Worm (Caenorhabditis elegans) whole organism, L4 larva: ENCODE data around the gene fkh-6.

ENCODE experiments used
- F49E8.2 ChIP-seq: sonication (generic microtip); optimal IDR thresholded peaks from 2 replicates; lab custom pipeline; 2016; ENCODE audit warnings: missing compliant biosample characterization, mild to moderate bottlenecking, missing genetic modification characterization, borderline replicate concordance
- R02D3.7 ChIP-seq: fragments of 150-350 bp; sonication (generic microtip); optimal IDR thresholded peaks from 3 replicates; lab custom pipeline; 2014; ENCODE audit warnings: missing biosample characterization, missing genetic modification characterization
- Y105C5A.15 ChIP-seq: fragments of 200-800 bp; sonication (Bioruptor generic); IDR thresholded peaks from 2 replicates; pipeline ENCODE4 v1.3.6; 2022; ENCODE audit warnings: missing genetic modification characterization, missing compliant biosample characterization
- ama-1 ChIP-seq: fragments of 150-350 bp; optimal IDR thresholded peaks from 2 replicates; lab custom pipeline; 2014; ENCODE audit warnings: inconsistent platforms, mixed read lengths
- attf-4 ChIP-seq: sonication (generic microtip); optimal IDR thresholded peaks from 3 replicates; lab custom pipeline; 2017; ENCODE audit warnings: missing biosample characterization, missing genetic modification characterization
- ceh-32 ChIP-seq: sonication (generic microtip); optimal IDR thresholded peaks from 2 replicates; lab custom pipeline; 2016; ENCODE audit warnings: mild to moderate bottlenecking, missing genetic modification characterization, missing compliant biosample characterization; ENCODE audit not compliant: poor library complexity
- ceh-62 ChIP-seq: sonication (generic microtip); optimal IDR thresholded peaks from 2 replicates; lab custom pipeline; 2017; ENCODE audit warnings: missing biosample characterization, missing genetic modification characterization
- ces-1 ChIP-seq: fragments of 150-350 bp; sonication (generic microtip); optimal IDR thresholded peaks from 4 replicates; lab custom pipeline; 2014; ENCODE audit warnings: missing biosample characterization, missing genetic modification reagents, missing genetic modification characterization
- cey-2 ChIP-seq: sonication (generic microtip); optimal IDR thresholded peaks from 3 replicates; lab custom pipeline; 2017; ENCODE audit warnings: missing genetic modification characterization, mild to moderate bottlenecking, missing compliant biosample characterization, antibody characterized with exemption, borderline replicate concordance; ENCODE audit not compliant: insufficient read depth
- daf-12 ChIP-seq: fragments of 150-350 bp; optimal IDR thresholded peaks from 2 replicates; lab custom pipeline; 2014; ENCODE audit warnings: missing biosample characterization, missing genetic modification reagents, missing genetic modification characterization
- daf-19 ChIP-seq: fragments of 200-800 bp; sonication (Bioruptor generic); conservative IDR thresholded peaks from 2 replicates; pipeline ENCODE4 v1.3.6; 2022; ENCODE audit warnings: missing genetic modification characterization, missing compliant biosample characterization
- dmd-6 ChIP-seq: fragments of 200-800 bp; sonication (Bioruptor generic); IDR thresholded peaks from 2 replicates; pipeline ENCODE4 v1.3.6; 2022; ENCODE audit warnings: missing genetic modification reagents, missing genetic modification characterization, missing compliant biosample characterization
- duxl-1 ChIP-seq: sonication (generic microtip); optimal IDR thresholded peaks from 2 replicates; lab custom pipeline; 2016; ENCODE audit warnings: mild to moderate bottlenecking, missing genetic modification characterization, moderate library complexity, missing compliant biosample characterization; ENCODE audit not compliant: poor library complexity
- dve-1 ChIP-seq: sonication (generic microtip); optimal IDR thresholded peaks from 2 replicates; lab custom pipeline; 2017; ENCODE audit warnings: antibody characterized with exemption, mild to moderate bottlenecking, missing genetic modification characterization, missing compliant biosample characterization; ENCODE audit not compliant: insufficient read depth
- egl-27 ChIP-seq: sonication (generic microtip); optimal IDR thresholded peaks from 3 replicates; lab custom pipeline; 2017; ENCODE audit warnings: missing biosample characterization, missing genetic modification reagents, missing genetic modification characterization
- fkh-10 ChIP-seq: fragments of 150-350 bp; optimal IDR thresholded peaks from 2 replicates; lab custom pipeline; 2014; ENCODE audit warnings: missing biosample characterization, missing genetic modification reagents, missing genetic modification characterization
- gei-8 ChIP-seq: fragments of 200-800 bp; sonication (Bioruptor generic); optimal IDR thresholded peaks from 2 replicates; lab custom pipeline; 2018; ENCODE audit warnings: mild to moderate bottlenecking, missing genetic modification characterization, missing compliant biosample characterization
- lin-1 ChIP-seq: fragments of 200-800 bp; sonication (Bioruptor generic); IDR thresholded peaks from 2 replicates; pipeline ENCODE4 v1.3.6; 2022; ENCODE audit warnings: missing genetic modification reagents, missing genetic modification characterization, missing compliant biosample characterization
- lin-13 ChIP-seq: fragments of 150-350 bp; optimal IDR thresholded peaks from 2 replicates; lab custom pipeline; 2014; ENCODE audit warnings: missing biosample characterization, missing genetic modification reagents, missing genetic modification characterization
- lir-3 ChIP-seq: sonication (generic microtip); optimal IDR thresholded peaks from 2 replicates; lab custom pipeline; 2016; ENCODE audit warnings: mild to moderate bottlenecking, missing genetic modification characterization, missing compliant biosample characterization
- lsy-2 ChIP-seq, 2 experiments: fragments of 150-350 bp in 1 of 2; sonication (generic microtip) in 1 of 2; optimal IDR thresholded peaks; 2 replicates each; lab custom pipeline; 2014 to 2017; ENCODE audit warnings: missing biosample characterization in 2 of 2, missing genetic modification characterization in 2 of 2
- mes-2 ChIP-seq: sonication (generic microtip); optimal IDR thresholded peaks from 2 replicates; lab custom pipeline; 2016; ENCODE audit warnings: missing genotype, mild to moderate bottlenecking, missing genetic modification characterization, missing compliant biosample characterization; ENCODE audit not compliant: poor library complexity, severe bottlenecking
- nhr-111 ChIP-seq: fragments of 200-800 bp; sonication (Bioruptor generic); optimal IDR thresholded peaks from 2 replicates; lab custom pipeline; 2018; ENCODE audit warnings: mild to moderate bottlenecking, missing genetic modification characterization, missing compliant biosample characterization
- nhr-25 ChIP-seq: sonication (generic microtip); optimal IDR thresholded peaks from 2 replicates; lab custom pipeline; 2017; ENCODE audit warnings: missing genetic modification characterization, mild to moderate bottlenecking, missing compliant biosample characterization, antibody characterized with exemption, moderate library complexity, borderline replicate concordance; ENCODE audit not compliant: insufficient read depth
- nhr-28 ChIP-seq: fragments of 150-350 bp; optimal IDR thresholded peaks from 2 replicates; lab custom pipeline; 2014; ENCODE audit warnings: missing biosample characterization, missing genetic modification characterization
- nhr-42 ChIP-seq: fragments of 200-800 bp; sonication (Bioruptor generic); IDR thresholded peaks from 2 replicates; pipeline ENCODE4 v1.3.6; 2022; ENCODE audit warnings: missing genetic modification characterization, missing compliant biosample characterization
- pqm-1 ChIP-seq: sonication (generic microtip); optimal IDR thresholded peaks from 2 replicates; lab custom pipeline; 2017; ENCODE audit warnings: missing biosample characterization, missing genetic modification characterization
- set-16 ChIP-seq: fragments of 200-800 bp; sonication (Bioruptor generic); IDR thresholded peaks from 2 replicates; pipeline ENCODE4 v1.3.6; 2022; ENCODE audit warnings: missing genetic modification reagents, missing genetic modification characterization, missing compliant biosample characterization
- snpc-1.2 ChIP-seq: fragments of 200-800 bp; sonication (Bioruptor generic); IDR thresholded peaks from 2 replicates; pipeline ENCODE4 v1.3.6; 2022; ENCODE audit warnings: missing genetic modification reagents, missing genetic modification characterization, missing compliant biosample characterization
- snpc-4 ChIP-seq: fragments of 150-350 bp; optimal IDR thresholded peaks from 2 replicates; lab custom pipeline; 2014; ENCODE audit warnings: missing biosample characterization, missing genetic modification characterization
- tra-1 ChIP-seq: fragments of 200-800 bp; sonication (Bioruptor generic); IDR thresholded peaks from 2 replicates; pipeline ENCODE4 v1.3.6; 2022; ENCODE audit warnings: missing genetic modification reagents, missing genetic modification characterization, missing compliant biosample characterization
- zfp-3 ChIP-seq: fragments of 200-800 bp; sonication (Bioruptor generic); conservative IDR thresholded peaks from 2 replicates; pipeline ENCODE4 v1.3.6; 2022; ENCODE audit warnings: missing genetic modification reagents, missing genetic modification characterization, missing compliant biosample characterization
- zip-2 ChIP-seq: fragments of 150-350 bp; optimal IDR thresholded peaks from 2 replicates; lab custom pipeline; 2014; ENCODE audit warnings: missing biosample characterization, missing genetic modification characterization
- ztf-11 ChIP-seq: fragments of 150-350 bp; optimal IDR thresholded peaks from 2 replicates; lab custom pipeline; 2014; ENCODE audit warnings: missing biosample characterization, missing genetic modification characterization
- ztf-7 ChIP-seq: fragments of 150-350 bp; optimal IDR thresholded peaks from 2 replicates; lab custom pipeline; 2014; ENCODE audit warnings: missing biosample characterization, missing genetic modification characterization

fkh-6 gene

DNA sequence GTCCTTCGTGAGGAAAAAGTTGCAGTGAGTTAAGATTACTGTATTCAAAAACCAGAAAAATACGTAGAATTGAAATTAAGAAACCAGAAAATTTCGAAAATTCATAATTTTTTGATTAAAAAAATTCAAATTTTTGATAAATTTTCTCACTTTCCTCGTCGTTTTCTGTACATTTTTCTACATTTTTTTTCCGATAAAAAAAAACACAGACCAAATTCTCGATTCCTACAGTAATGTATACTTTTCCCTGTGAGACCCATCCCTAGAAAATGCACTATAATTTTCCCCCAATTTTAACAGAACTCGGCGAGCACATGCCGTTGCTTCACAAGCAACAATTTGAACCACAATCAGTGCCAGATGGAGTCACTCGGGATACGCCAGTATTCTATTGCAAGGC is 43.3 kb downstream of the fkh-6 start, which contains the start of gene athp-2:
TSS of gene athp-2 (plus strand) at position 301 of the 400 bp plus-strand sequence.
- TF ChIP-seq tra-1 (GFP tag; lab: Robert Waterston, UW) (no peak), R02D3.7 (tag; lab: Kevin White, UChicago) (no peak), lir-3 (tag; lab: Kevin White, UChicago) (no peak), ztf-11 (tag; lab: Kevin White, UChicago) (no peak), dve-1 (no peak), snpc-1.2 (GFP tag; lab: Robert Waterston, UW) (no peak), nhr-28 (tag; lab: Kevin White, UChicago) (no peak), ztf-7 (tag; lab: Kevin White, UChicago) (no peak), Y105C5A.15 (GFP tag; lab: Robert Waterston, UW) (no peak), zfp-3 (GFP tag; lab: Robert Waterston, UW) (no peak), lsy-2 (tag; optimal IDR thresholded peaks at IDR 0.05; lab: Kevin White, UChicago) (no peak), fkh-10 (GFP tag; lab: Kevin White, UChicago) (no peak), lin-13 (no peak), mes-2 (no peak), F49E8.2 (tag; lab: Kevin White, UChicago) (no peak), dmd-6 (GFP tag; lab: Robert Waterston, UW) (no peak), ama-1 (lab: Kevin White, UChicago) (no peak), nhr-25 (tag; lab: Kevin White, UChicago) (no peak), egl-27 (no peak)

DNA sequence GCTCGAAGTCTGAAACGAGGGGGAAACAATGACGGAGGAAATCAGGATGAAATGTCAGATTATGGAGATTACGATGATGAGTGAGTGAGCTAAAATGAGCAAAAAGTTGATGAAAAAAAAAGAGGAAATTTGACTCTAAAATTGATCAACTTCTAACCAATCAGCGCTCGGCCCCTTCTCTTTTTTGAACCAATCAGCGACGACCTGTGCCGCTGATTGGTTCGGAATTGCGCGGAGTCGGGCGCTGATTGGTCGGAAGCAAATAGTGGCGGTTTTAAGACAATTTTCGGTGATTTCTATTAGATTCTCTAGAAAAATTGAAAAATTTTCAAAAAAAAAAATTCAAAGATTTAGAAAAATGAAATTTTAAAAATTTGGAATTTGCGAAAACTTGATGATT is 45.5 kb downstream of the fkh-6 start:
- TF ChIP-seq cey-2 (tag; lab: Kevin White, UChicago): no peak
- TF ChIP-seq pqm-1 (tag; lab: Kevin White, UChicago): no peak
- no peak for TF ChIP-seq zip-2 (tag; lab: Kevin White, UChicago)
- TF ChIP-seq nhr-111: no peak
- TF ChIP-seq attf-4: no peak
- TF ChIP-seq set-16: no peak
- TF ChIP-seq snpc-4 (tag; lab: Kevin White, UChicago): no peak
- no peak for TF ChIP-seq daf-19 (GFP tag; lab: Robert Waterston, UW)
- no peak for TF ChIP-seq ceh-32 (tag; lab: Kevin White, UChicago)
- TF ChIP-seq duxl-1 (tag; lab: Kevin White, UChicago): no peak
- TF ChIP-seq nhr-42 (GFP tag; lab: Robert Waterston, UW): no peak
- TF ChIP-seq gei-8 (GFP tag; lab: Kevin White, UChicago): no peak
- no peak for TF ChIP-seq daf-12 (tag; lab: Kevin White, UChicago)
- TF ChIP-seq ces-1 (GFP tag; lab: Kevin White, UChicago): no peak
- TF ChIP-seq lin-1 (GFP tag; lab: Robert Waterston, UW): no peak
- TF ChIP-seq, all 104 proteins: peak for 0

DNA sequence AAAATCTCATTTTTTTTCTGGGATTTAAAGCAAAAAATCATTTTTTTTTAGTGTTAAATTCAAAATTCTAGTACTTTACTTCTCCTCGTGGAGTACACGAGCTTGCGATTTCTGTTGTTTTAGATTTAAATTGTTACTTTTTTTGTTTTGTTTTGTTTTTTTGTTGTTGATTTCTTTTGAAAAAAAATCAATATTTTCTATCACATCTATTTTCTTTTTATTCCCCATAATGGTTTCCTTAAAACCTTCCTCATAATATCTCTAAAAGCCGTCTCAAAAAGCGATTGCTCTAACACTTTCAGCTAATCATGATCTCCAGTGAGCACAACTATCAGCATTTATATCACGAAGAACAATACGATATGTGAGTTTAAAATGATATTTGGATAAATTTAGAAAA is 48.8 kb downstream of the fkh-6 start, which contains the start of gene madf-3:
TSS of gene madf-3 (plus strand) at position 301 of the 400 bp plus-strand sequence.
- 0 out of 2 replicates have a peak, but pooled peaks have one; percentile 2 for TF ChIP-seq dmd-6 (GFP tag; lab: Robert Waterston, UW)
- TF ChIP-seq ceh-62 (tag; lab: Kevin White, UChicago): no peak
